Fruit fly (Drosophila melanogaster): Measurements from ENCODE around the gene Yp3.

The Yp3 gene

DNA sequence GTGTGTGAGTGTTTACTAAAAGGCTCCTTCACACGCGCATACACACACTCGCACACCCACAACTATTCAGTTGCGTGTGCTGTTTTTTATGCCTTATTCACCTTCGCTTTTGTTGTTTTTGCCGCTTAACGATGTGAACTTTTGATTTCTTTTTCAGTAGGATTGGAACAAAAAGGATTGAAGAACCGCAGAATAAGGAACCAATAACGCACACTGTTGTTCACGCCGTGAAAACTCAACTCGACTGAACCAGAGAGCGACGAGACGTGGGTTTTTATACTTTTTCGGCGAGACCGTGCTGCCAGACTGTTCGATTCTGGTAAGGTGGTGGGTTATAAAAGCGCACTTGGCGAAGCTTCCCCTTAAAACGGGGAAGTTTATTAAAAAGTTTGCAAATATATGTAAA lies 4.2 kb upstream of the Yp3 start, which contains the start of gene Pdcd4 (continued):
- TF ChIP-seq Ravus (GFP tag; IDR thresholded peaks at IDR 0.05) (no peak), Hsf (GFP tag; optimal IDR thresholded peaks at IDR 0.05) (peak; percentile 5), CG7786 (GFP tag; optimal IDR thresholded peaks at IDR 0.05) (no peak), D (optimal IDR thresholded peaks at IDR 0.05) (no peak), D (GFP tag; optimal IDR thresholded peaks at IDR 0.05) (no peak), CG5245 (GFP tag; optimal IDR thresholded peaks at IDR 0.05) (no peak), CG10979 (tag; optimal IDR thresholded peaks at IDR 0.05) (peak; percentile 35), CG2120 (GFP tag; optimal IDR thresholded peaks at IDR 0.05) (peak; percentile 18), da (GFP tag; optimal IDR thresholded peaks at IDR 0.05) (no peak), CG4404 (GFP tag; IDR thresholded peaks at IDR 0.05) (no peak), CG17802 (tag; optimal IDR thresholded peaks at IDR 0.05) (no peak), lola (GFP tag; optimal IDR thresholded peaks at IDR 0.05) (no peak), sqz (GFP tag; optimal IDR thresholded peaks at IDR 0.05) (peak; percentile 55), Usf (GFP tag; optimal IDR thresholded peaks at IDR 0.05) (no peak), Pdp1 (GFP tag; optimal IDR thresholded peaks at IDR 0.05) (peak in 1 of 2 experiments; percentile 32), zfh1 (GFP tag; IDR thresholded peaks at IDR 0.05) (peak; percentile 40; the same call in 1 of the 3 replicates), disco-r (GFP tag; optimal IDR thresholded peaks at IDR 0.05) (no peak), CG3726 (GFP tag; IDR thresholded peaks at IDR 0.05) (no peak), CG10431 (GFP tag; optimal IDR thresholded peaks at IDR 0.05) (no peak), Doc3 (GFP tag; IDR thresholded peaks at IDR 0.05; ENCODE audit: partially characterized antibody) (no peak), CG31224 (GFP tag; IDR thresholded peaks at IDR 0.05) (no peak), CG13296 (GFP tag; optimal IDR thresholded peaks at IDR 0.05) (peak; percentile 23), MESR4 (GFP tag; optimal IDR thresholded peaks at IDR 0.05) (peak; percentile 12), tx (GFP tag; optimal IDR thresholded peaks at IDR 0.05) (no peak), CG7372 (GFP tag; IDR thresholded peaks at IDR 0.05) (no peak), CG9727 (GFP tag; optimal IDR thresholded peaks at IDR 0.05) (peak; percentile 1), zf30C (GFP tag; optimal IDR thresholded peaks at IDR 0.05) (no peak), CG9609 (GFP tag; optimal IDR thresholded peaks at IDR 0.05) (no peak), hkb (optimal IDR thresholded peaks at IDR 0.05) (no peak), hkb (GFP tag; IDR thresholded peaks at IDR 0.05) (no peak), fru (optimal IDR thresholded peaks at IDR 0.05) (no peak), odd (GFP tag; optimal IDR thresholded peaks at IDR 0.05) (no peak), CG6683 (GFP tag; optimal IDR thresholded peaks at IDR 0.05) (no peak), ab (GFP tag; optimal IDR thresholded peaks at IDR 0.05) (no peak), so (GFP tag; IDR thresholded peaks at IDR 0.05) (no peak), ham (GFP tag; IDR thresholded peaks at IDR 0.05) (no peak), chif (GFP tag; optimal IDR thresholded peaks at IDR 0.05) (no peak), Spps (tag; optimal IDR thresholded peaks at IDR 0.05) (no peak), CG34224 (GFP tag; IDR thresholded peaks at IDR 0.05; ENCODE audit: partially characterized antibody) (no peak), fd96Cb (tag; optimal IDR thresholded peaks at IDR 0.05) (no peak), Blimp-1 (GFP tag; optimal IDR thresholded peaks at IDR 0.05) (peak; percentile 43), CG4820 (GFP tag; optimal IDR thresholded peaks at IDR 0.05) (no peak), bsh (GFP tag; optimal IDR thresholded peaks at IDR 0.05) (no peak), Hr3 (GFP tag; optimal IDR thresholded peaks at IDR 0.05) (no peak), ssp (GFP tag; IDR thresholded peaks at IDR 0.05) (no peak), CG30403 (GFP tag; optimal IDR thresholded peaks at IDR 0.05) (peak; percentile 5), tup (GFP tag; optimal IDR thresholded peaks at IDR 0.05) (no peak), CG9797 (GFP tag; optimal IDR thresholded peaks at IDR 0.05) (no peak), Kr (GFP tag; optimal IDR thresholded peaks at IDR 0.05) (peak; percentile 65), caup (GFP tag; optimal IDR thresholded peaks at IDR 0.05; ENCODE audit: severe bottlenecking) (peak; percentile 57), ci (GFP tag; IDR thresholded peaks at IDR 0.05) (0 out of 3 replicates have a peak, but pooled peaks have one; percentile 27), pros (GFP tag; optimal IDR thresholded peaks at IDR 0.05) (no peak)
